Worm (Caenorhabditis elegans) whole organism, mixed stage, embryonic: ENCODE measurements around the gene cpg-18.

Source experiments
- ceh-43 ChIP-seq: fragments of 200-800 bp; sonication (Bioruptor generic); optimal IDR thresholded peaks from 2 replicates; lab custom pipeline; 2018; ENCODE audit warnings: mild to moderate bottlenecking, missing genetic modification characterization, moderate library complexity, missing compliant biosample characterization
- ces-1 ChIP-seq: fragments of 150-350 bp; optimal IDR thresholded peaks from 2 replicates; lab custom pipeline; 2014; ENCODE audit warnings: missing biosample characterization, missing genetic modification reagents, missing genetic modification characterization
- elt-1 ChIP-seq: sonication (generic microtip); optimal IDR thresholded peaks from 2 replicates; lab custom pipeline; 2017; ENCODE audit warnings: missing genetic modification characterization, mild to moderate bottlenecking, missing compliant biosample characterization, antibody characterized with exemption, moderate library complexity, borderline replicate concordance; ENCODE audit not compliant: insufficient read depth
- nhr-28 ChIP-seq: fragments of 150-350 bp; optimal IDR thresholded peaks from 2 replicates; lab custom pipeline; 2014; ENCODE audit warnings: missing biosample characterization, missing genetic modification characterization
- nhr-76 ChIP-seq: sonication (generic microtip); optimal IDR thresholded peaks from 2 replicates; lab custom pipeline; 2017; ENCODE audit warnings: missing biosample characterization, missing genetic modification characterization
- pha-4 ChIP-seq: fragments of 150-350 bp; optimal IDR thresholded peaks from 2 replicates; lab custom pipeline; 2018; ENCODE audit warnings: missing biosample characterization, missing genetic modification reagents, missing genetic modification characterization
- snpc-4 ChIP-seq: fragments of 150-350 bp; optimal IDR thresholded peaks from 2 replicates; lab custom pipeline; 2014; ENCODE audit warnings: missing biosample characterization, missing genetic modification characterization
- unc-62 ChIP-seq: fragments of 150-350 bp; optimal IDR thresholded peaks from 2 replicates; lab custom pipeline; 2014; ENCODE audit warnings: missing biosample characterization, missing genetic modification reagents, missing genetic modification characterization

- TF ChIP-seq snpc-4: no peak
- no peak for TF ChIP-seq pha-4 (tag; lab: Kevin White, UChicago)
- no peak for TF ChIP-seq nhr-28
- no peak for TF ChIP-seq unc-62 (GFP tag; lab: Kevin White, UChicago)
- no peak for TF ChIP-seq nhr-76 (tag; lab: Kevin White, UChicago)
- no peak for TF ChIP-seq ceh-43
- no peak for TF ChIP-seq elt-1 (tag; lab: Kevin White, UChicago)
- TF ChIP-seq ces-1 (GFP tag; lab: Kevin White, UChicago): no peak
Measured at ce11 chrIV:5734720-5735119, at the start of gene cpg-18.
